Fruit fly (Drosophila melanogaster): Measurements from ENCODE around the gene ssp6.

Gene ssp6

dm6 chr3L:6059062-6059708, 17.3 kb upstream of the ssp6 start, which contains the start of gene CG6592 (continued):
- TF ChIP-seq CG11093 (GFP tag; IDR thresholded peaks at IDR 0.05) (no peak), CG30403 (GFP tag; optimal IDR thresholded peaks at IDR 0.05) (no peak), CG32772 (GFP tag; IDR thresholded peaks at IDR 0.05) (no peak), Neu2 (GFP tag; optimal IDR thresholded peaks at IDR 0.05; ENCODE audit: borderline replicate concordance) (peak; percentile 55), CG11247 (GFP tag; IDR thresholded peaks at IDR 0.05) (no peak)

DNA sequence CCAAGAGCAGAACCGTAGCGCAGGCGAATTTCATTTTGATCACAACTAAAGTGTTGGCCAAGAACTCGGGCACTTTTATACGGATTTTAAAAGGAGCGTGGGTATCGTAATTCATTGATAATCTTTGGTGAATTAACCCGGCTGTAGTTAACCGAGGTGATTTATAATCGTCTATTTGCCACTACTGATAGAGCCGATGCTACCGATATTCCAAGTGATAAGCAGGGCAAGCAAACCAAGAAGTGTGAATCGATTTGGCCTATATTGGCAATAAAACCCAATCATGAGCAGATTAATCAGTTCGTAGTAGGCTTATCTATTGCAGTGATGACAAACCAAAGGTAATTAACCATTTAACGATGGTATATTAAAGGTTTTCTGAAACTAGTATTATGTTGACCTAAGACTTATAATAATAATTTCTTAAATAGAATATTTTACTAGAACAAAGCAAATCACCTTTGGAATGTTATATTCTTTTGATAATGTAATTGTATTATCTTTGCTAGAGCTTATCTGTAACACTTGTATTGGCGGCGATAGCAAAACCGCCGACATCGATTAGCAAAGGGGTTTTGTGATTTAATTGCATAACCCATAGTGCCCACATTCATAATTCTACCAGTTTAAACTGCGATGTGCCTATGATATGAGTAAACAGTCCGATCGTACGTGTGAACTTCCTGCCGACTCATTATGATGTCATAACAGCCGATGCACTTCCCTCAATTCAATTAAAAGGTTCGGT, 13.5 kb upstream of the ssp6 start, which contains the start of gene CG10472:
TSS of gene CG10472 (minus strand) at position 51 of the 748 bp plus-strand sequence.
- TF ChIP-seq CG11456 (GFP tag; IDR thresholded peaks at IDR 0.05) (no peak), repo (GFP tag; optimal IDR thresholded peaks at IDR 0.05) (no peak), abd-A (tag; optimal IDR thresholded peaks at IDR 0.05) (no peak), dimm (GFP tag; IDR thresholded peaks at IDR 0.05) (no peak), sd (tag; optimal IDR thresholded peaks at IDR 0.05) (peak; percentile 75), CG34376 (GFP tag; optimal IDR thresholded peaks at IDR 0.05) (peak; percentile 27), CG4424 (GFP tag; optimal IDR thresholded peaks at IDR 0.05) (no peak), Oli (tag; optimal IDR thresholded peaks at IDR 0.05) (no peak), Hr78 (GFP tag; optimal IDR thresholded peaks at IDR 0.05) (no peak), CG14667 (GFP tag; IDR thresholded peaks at IDR 0.05) (no peak), CG3838 (GFP tag; optimal IDR thresholded peaks at IDR 0.05) (no peak), CG31365 (tag; optimal IDR thresholded peaks at IDR 0.05) (no peak), Mad (GFP tag; optimal IDR thresholded peaks at IDR 0.05) (no peak), hth (optimal IDR thresholded peaks at IDR 0.05) (no peak), grn (GFP tag; optimal IDR thresholded peaks at IDR 0.05) (peak; percentile 65), mld (GFP tag; IDR thresholded peaks at IDR 0.05; ENCODE audit: partially characterized antibody) (no peak), Pdp1 (GFP tag; optimal IDR thresholded peaks at IDR 0.05) (peak in 1 of 2 experiments; percentile 85), B-H2 (GFP tag; optimal IDR thresholded peaks at IDR 0.05) (no peak), chm (GFP tag; IDR thresholded peaks at IDR 0.05) (no peak), mirr (GFP tag; optimal IDR thresholded peaks at IDR 0.05) (peak; percentile 2), trem (tag; optimal IDR thresholded peaks at IDR 0.05) (no peak), CG17328 (GFP tag; IDR thresholded peaks at IDR 0.05) (no peak), CG12942 (GFP tag; optimal IDR thresholded peaks at IDR 0.05) (no peak), CG4854 (GFP tag; optimal IDR thresholded peaks at IDR 0.05) (no peak), Sry-δ (GFP tag; optimal IDR thresholded peaks at IDR 0.05) (no peak), tio (GFP tag; optimal IDR thresholded peaks at IDR 0.05) (no peak), CG18599 (GFP tag; optimal IDR thresholded peaks at IDR 0.05) (peak; percentile 7), Dbx (GFP tag; IDR thresholded peaks at IDR 0.05) (no peak), vnd (GFP tag; IDR thresholded peaks at IDR 0.05; ENCODE audit: partially characterized antibody) (no peak), sug (tag; optimal IDR thresholded peaks at IDR 0.05) (peak; percentile 66), Poxn (GFP tag; IDR thresholded peaks at IDR 0.05) (no peak), CG10979 (tag; optimal IDR thresholded peaks at IDR 0.05) (no peak), exex (tag; optimal IDR thresholded peaks at IDR 0.05) (peak; percentile 98), crp (GFP tag; optimal IDR thresholded peaks at IDR 0.05) (no peak)

Measured in whole organism, embryonic.